Worm (Caenorhabditis elegans): ENCODE data around the gene C50B8.5.

ce11 chrV:13575866-13576265 is 4.9 kb upstream of the C50B8.5 start:
- no peak for TF ChIP-seq hmg-4 (GFP tag; optimal IDR thresholded peaks at IDR 0.05)
- no peak for TF ChIP-seq F13C5.2 (tag; optimal IDR thresholded peaks at IDR 0.05)
- no peak for TF ChIP-seq aly-1 (tag; optimal IDR thresholded peaks at IDR 0.05)
